Worm (Caenorhabditis elegans): ENCODE data around the gene lgc-42.

ce11 chrIII:1962552-1962951 lies 35.1 kb upstream of the lgc-42 start:
- TF ChIP-seq rec-8 (tag; optimal IDR thresholded peaks at IDR 0.05) (no peak), ama-1 (optimal IDR thresholded peaks at IDR 0.05) (no peak), ama-1 (GFP tag; optimal IDR thresholded peaks at IDR 0.05) (no peak), nhr-80 (tag; optimal IDR thresholded peaks at IDR 0.05) (peak; percentile 78), egrh-3 (GFP tag; IDR thresholded peaks at IDR 0.05) (no peak), cebp-1 (GFP tag; IDR thresholded peaks at IDR 0.05) (no peak), cebp-1 (tag; optimal IDR thresholded peaks at IDR 0.05) (no peak)
